Worm (Caenorhabditis elegans) whole organism, L1 larva: ENCODE results near the gene nhr-280.

Experiments used
- C04F5.9 ChIP-seq: sonication (generic microtip); optimal IDR thresholded peaks from 2 replicates; lab custom pipeline; 2016; ENCODE audit warnings: missing genetic modification characterization, missing compliant biosample characterization
- F16B12.6 ChIP-seq: fragments of 150-350 bp; optimal IDR thresholded peaks from 2 replicates; lab custom pipeline; 2014; ENCODE audit warnings: missing biosample characterization, missing genetic modification characterization
- Y116A8C.19 ChIP-seq: sonication (generic microtip); optimal IDR thresholded peaks from 2 replicates; lab custom pipeline; 2016; ENCODE audit warnings: missing compliant biosample characterization, missing genetic modification characterization, borderline replicate concordance
- ama-1 ChIP-seq: fragments of 150-350 bp; optimal IDR thresholded peaks from 2 replicates; lab custom pipeline; 2014
- ceh-63 ChIP-seq: fragments of 200-800 bp; sonication (Bioruptor generic); optimal IDR thresholded peaks from 2 replicates; lab custom pipeline; 2018; ENCODE audit warnings: mild to moderate bottlenecking, missing genetic modification characterization, missing compliant biosample characterization
- ceh-82 ChIP-seq, 3 experiments: fragments of 150-350 bp in 1 of 3; sonication (generic microtip) in 2 of 3; optimal IDR thresholded peaks; 2 replicates each; lab custom pipeline; 2014 to 2017; ENCODE audit warnings: missing biosample characterization in 3 of 3, missing genetic modification characterization in 3 of 3
- ceh-88 ChIP-seq: fragments of 200-800 bp; sonication (Bioruptor generic); IDR thresholded peaks from 2 replicates; pipeline ENCODE4 v1.3.6; 2022; ENCODE audit warnings: missing genetic modification characterization, missing compliant biosample characterization
- efl-1 ChIP-seq, 4 experiments: fragments of 150-350 bp; optimal IDR thresholded peaks in 3 of 4; peaks in 1 of 4; 1 replicate in 1 of 4; 2 replicates in 3 of 4; lab custom pipeline; 2014; ENCODE audit warnings: missing biosample characterization in 2 of 4, missing genetic modification characterization in 2 of 4, missing genetic modification reagents in 2 of 4
- egl-27 ChIP-seq, 2 experiments: fragments of 150-350 bp in 1 of 2; sonication (generic microtip); optimal IDR thresholded peaks; 3 replicates each; lab custom pipeline; 2017 to 2018; ENCODE audit warnings: missing biosample characterization in 2 of 2, missing genetic modification characterization in 2 of 2, missing genetic modification reagents in 2 of 2
- elt-2 ChIP-seq: sonication (generic microtip); optimal IDR thresholded peaks from 2 replicates; lab custom pipeline; 2016; ENCODE audit warnings: missing genetic modification characterization, mild to moderate bottlenecking, inconsistent platforms, missing compliant biosample characterization, missing genetic modification reagents
- elt-3 ChIP-seq, 6 experiments: fragments of 150-350 bp in 1 of 6; sonication (generic microtip); optimal IDR thresholded peaks; 2 replicates each; lab custom pipeline; 2017 to 2018; ENCODE audit warnings: missing biosample characterization in 6 of 6, missing genetic modification characterization in 6 of 6, inconsistent platforms in 1 of 6
- ets-5 ChIP-seq: fragments of 200-800 bp; sonication (Bioruptor generic); IDR thresholded peaks from 2 replicates; pipeline ENCODE4 v1.3.6; 2022; ENCODE audit warnings: missing genetic modification characterization, missing compliant biosample characterization
- fkh-10 ChIP-seq: sonication (generic microtip); optimal IDR thresholded peaks from 2 replicates; lab custom pipeline; 2017; ENCODE audit warnings: missing biosample characterization, missing genetic modification reagents, missing genetic modification characterization
- fkh-4 ChIP-seq: sonication (generic microtip); optimal IDR thresholded peaks from 2 replicates; lab custom pipeline; 2016; ENCODE audit warnings: missing compliant biosample characterization, missing genetic modification characterization, borderline replicate concordance
- fkh-8 ChIP-seq: sonication (generic microtip); optimal IDR thresholded peaks from 2 replicates; lab custom pipeline; 2016; ENCODE audit warnings: mild to moderate bottlenecking, missing genetic modification characterization, missing compliant biosample characterization
- grh-1 ChIP-seq: fragments of 200-800 bp; sonication (Bioruptor generic); IDR thresholded peaks from 2 replicates; pipeline ENCODE4 v1.3.6; 2022; ENCODE audit warnings: missing genetic modification reagents, missing genetic modification characterization, missing compliant biosample characterization
- irx-1 ChIP-seq: sonication (generic microtip); optimal IDR thresholded peaks from 2 replicates; lab custom pipeline; 2016; ENCODE audit warnings: missing genetic modification characterization, missing compliant biosample characterization
- isw-1 ChIP-seq: fragments of 200-800 bp; sonication (Bioruptor generic); IDR thresholded peaks from 2 replicates; pipeline ENCODE4 v1.3.6; 2022; ENCODE audit warnings: missing genetic modification characterization, missing compliant biosample characterization
- lin-13 ChIP-seq: fragments of 150-350 bp; optimal IDR thresholded peaks from 2 replicates; lab custom pipeline; 2014; ENCODE audit warnings: missing biosample characterization, missing genetic modification reagents, missing genetic modification characterization
- lin-35 ChIP-seq, 2 experiments: fragments of 150-350 bp; optimal IDR thresholded peaks; 2 replicates each; lab custom pipeline; 2014; ENCODE audit warnings: missing biosample characterization in 2 of 2, missing genetic modification characterization in 2 of 2, missing genetic modification reagents in 2 of 2
- lin-39 ChIP-seq: fragments of 150-350 bp; optimal IDR thresholded peaks from 2 replicates; lab custom pipeline; 2014; ENCODE audit warnings: missing biosample characterization, missing genetic modification reagents, missing genetic modification characterization
- lir-3 ChIP-seq: sonication (generic microtip); optimal IDR thresholded peaks from 2 replicates; lab custom pipeline; 2016; ENCODE audit warnings: mild to moderate bottlenecking, missing genetic modification characterization, moderate library complexity, missing compliant biosample characterization; ENCODE audit not compliant: poor library complexity
- lsy-2 ChIP-seq, 2 experiments: fragments of 150-350 bp; optimal IDR thresholded peaks; 2 replicates each; lab custom pipeline; 2014; ENCODE audit warnings: missing biosample characterization in 2 of 2, missing genetic modification characterization in 2 of 2
- mab-9 ChIP-seq: fragments of 200-800 bp; sonication (Bioruptor generic); IDR thresholded peaks from 2 replicates; pipeline ENCODE4 v1.3.6; 2022; ENCODE audit warnings: missing genetic modification reagents, missing genetic modification characterization, missing compliant biosample characterization
- mef-2 ChIP-seq: fragments of 150-350 bp; optimal IDR thresholded peaks from 2 replicates; lab custom pipeline; 2014; ENCODE audit warnings: missing biosample characterization, missing genetic modification characterization
- mep-1 ChIP-seq: fragments of 150-350 bp; optimal IDR thresholded peaks from 2 replicates; lab custom pipeline; 2014; ENCODE audit warnings: missing biosample characterization, missing genetic modification characterization
- nhr-11 ChIP-seq: fragments of 150-350 bp; optimal IDR thresholded peaks from 2 replicates; lab custom pipeline; 2014; ENCODE audit warnings: missing biosample characterization, missing genetic modification characterization
- nhr-12 ChIP-seq: sonication (generic microtip); optimal IDR thresholded peaks from 2 replicates; lab custom pipeline; 2017; ENCODE audit warnings: missing biosample characterization, missing genetic modification characterization
- nhr-237 ChIP-seq: fragments of 150-350 bp; optimal IDR thresholded peaks from 2 replicates; lab custom pipeline; 2014; ENCODE audit warnings: missing biosample characterization, missing genetic modification characterization
- nhr-71 ChIP-seq: sonication (generic microtip); optimal IDR thresholded peaks from 2 replicates; lab custom pipeline; 2016; ENCODE audit warnings: mild to moderate bottlenecking, missing genetic modification characterization, moderate library complexity, missing compliant biosample characterization
- nhr-76 ChIP-seq: sonication (generic microtip); optimal IDR thresholded peaks from 2 replicates; lab custom pipeline; 2017; ENCODE audit warnings: missing biosample characterization, missing genetic modification characterization
- nhr-77 ChIP-seq: fragments of 150-350 bp; optimal IDR thresholded peaks from 2 replicates; lab custom pipeline; 2014; ENCODE audit warnings: missing biosample characterization, missing genetic modification characterization
- nhr-85 ChIP-seq: sonication (generic microtip); peaks from one replicate; lab custom pipeline; 2016; ENCODE audit warnings: missing genetic modification characterization, inconsistent platforms, missing compliant biosample characterization
- pag-3 ChIP-seq: sonication (generic microtip); optimal IDR thresholded peaks from 2 replicates; lab custom pipeline; 2017; ENCODE audit warnings: missing genetic modification characterization, mild to moderate bottlenecking, missing compliant biosample characterization, antibody characterized with exemption, borderline replicate concordance; ENCODE audit not compliant: insufficient read depth
- pqm-1 ChIP-seq: sonication (generic microtip); optimal IDR thresholded peaks from 3 replicates; lab custom pipeline; 2017; ENCODE audit warnings: missing biosample characterization, missing genetic modification characterization
- rnt-1 ChIP-seq: sonication (generic microtip); optimal IDR thresholded peaks from 2 replicates; lab custom pipeline; 2016; ENCODE audit warnings: mild to moderate bottlenecking, missing genetic modification characterization, moderate library complexity, missing compliant biosample characterization
- snpc-4 ChIP-seq: fragments of 150-350 bp; optimal IDR thresholded peaks from 2 replicates; lab custom pipeline; 2014; ENCODE audit warnings: missing biosample characterization, missing genetic modification characterization
- sox-4 ChIP-seq: sonication (generic microtip); optimal IDR thresholded peaks from 2 replicates; lab custom pipeline; 2016; ENCODE audit warnings: missing genetic modification characterization, missing compliant biosample characterization
- sptf-1 ChIP-seq: fragments of 150-350 bp; optimal IDR thresholded peaks from 2 replicates; lab custom pipeline; 2014; ENCODE audit warnings: missing biosample characterization, missing genetic modification characterization
- swsn-7 ChIP-seq: sonication (generic microtip); optimal IDR thresholded peaks from 2 replicates; lab custom pipeline; 2016; ENCODE audit warnings: missing genetic modification characterization, missing compliant biosample characterization
- tbx-2 ChIP-seq: sonication (generic microtip); optimal IDR thresholded peaks from 2 replicates; lab custom pipeline; 2016; ENCODE audit warnings: missing genetic modification characterization, missing compliant biosample characterization
- tlp-1 ChIP-seq: fragments of 150-350 bp; optimal IDR thresholded peaks from 2 replicates; lab custom pipeline; 2014; ENCODE audit warnings: missing biosample characterization, missing genetic modification characterization
- unc-130 ChIP-seq: fragments of 150-350 bp; optimal IDR thresholded peaks from 2 replicates; lab custom pipeline; 2017; ENCODE audit warnings: missing biosample characterization, missing genetic modification characterization, inconsistent platforms
- unc-30 ChIP-seq: sonication (generic microtip); optimal IDR thresholded peaks from 2 replicates; lab custom pipeline; 2017; ENCODE audit warnings: missing biosample characterization, missing genetic modification characterization
- unc-62 ChIP-seq: fragments of 150-350 bp; optimal IDR thresholded peaks from 2 replicates; lab custom pipeline; 2014; ENCODE audit warnings: missing biosample characterization, missing genetic modification reagents, missing genetic modification characterization
- unc-98 ChIP-seq: fragments of 200-800 bp; sonication (Bioruptor generic); IDR thresholded peaks from 2 replicates; pipeline ENCODE4 v1.3.6; 2022; ENCODE audit warnings: missing genetic modification characterization, missing compliant biosample characterization
- vab-15 ChIP-seq: sonication (generic microtip); optimal IDR thresholded peaks from 2 replicates; lab custom pipeline; 2017; ENCODE audit warnings: missing genotype, mild to moderate bottlenecking, missing genetic modification characterization, missing compliant biosample characterization
- xbp-1 ChIP-seq: sonication (generic microtip); optimal IDR thresholded peaks from 2 replicates; lab custom pipeline; 2016; ENCODE audit warnings: missing genetic modification characterization, missing compliant biosample characterization
- zag-1 ChIP-seq: fragments of 150-350 bp; optimal IDR thresholded peaks from 2 replicates; lab custom pipeline; 2014; ENCODE audit warnings: missing biosample characterization, missing genetic modification characterization
- ztf-4 ChIP-seq: fragments of 150-350 bp; optimal IDR thresholded peaks from 2 replicates; lab custom pipeline; 2014; ENCODE audit warnings: missing biosample characterization, missing genetic modification characterization

The nhr-280 gene

ce11 chrIII:89155-89554 is 41.4 kb downstream of the nhr-280 start (continued):
- no peak for TF ChIP-seq nhr-12 (tag; lab: Kevin White, UChicago)
- no peak for TF ChIP-seq F16B12.6
- TF ChIP-seq tbx-2 (tag; lab: Kevin White, UChicago) = peak; percentile 40
- peak in 1 of 2 experiments; percentile 49 for TF ChIP-seq efl-1 (optimal IDR thresholded peaks at IDR 0.05; lab: Kevin White, UChicago)
- peak in 1 of 2 experiments; percentile 79 for TF ChIP-seq efl-1 (GFP tag; optimal IDR thresholded peaks at IDR 0.05 in 1 of 2; lab: Kevin White, UChicago)
- TF ChIP-seq tlp-1 (tag; lab: Kevin White, UChicago) = no peak
- TF ChIP-seq lsy-2 (tag; optimal IDR thresholded peaks at IDR 0.05; lab: Kevin White, UChicago) = peak; percentile 31 to 50
- TF ChIP-seq irx-1 (tag; lab: Kevin White, UChicago) = peak; percentile 26
- no peak for TF ChIP-seq mab-9 (GFP tag; lab: Robert Waterston, UW)
- TF ChIP-seq ceh-82 (tag; optimal IDR thresholded peaks at IDR 0.05; lab: Kevin White, UChicago) = peak in 2 of 3 experiments; percentile 17 to 31
- TF ChIP-seq unc-130 (tag; lab: Kevin White, UChicago) = no peak

ce11 chrIII:87183-87582 is 43.4 kb downstream of the nhr-280 start, which contains the start of the genes F54C4.4 and mrpl-40:
Gene F54C4.4, minus strand, starts transcription at chrIII:87381.
Gene mrpl-40, plus strand, starts transcription at chrIII:87559.
- TF ChIP-seq grh-1 (no peak), unc-130 (tag; lab: Kevin White, UChicago) (peak; percentile 62), lin-39 (tag; lab: Kevin White, UChicago) (peak; percentile 62), mef-2 (tag; lab: Kevin White, UChicago) (no peak), sox-4 (tag; lab: Kevin White, UChicago) (no peak), nhr-85 (tag; lab: Kevin White, UChicago) (peak; percentile 81), nhr-71 (peak; percentile 76), ets-5 (GFP tag; lab: Robert Waterston, UW) (no peak), ceh-82 (tag; optimal IDR thresholded peaks at IDR 0.05; lab: Kevin White, UChicago) (peak; percentile 56 to 87 (median 59)), ama-1 (no peak), isw-1 (peak; percentile 74), unc-30 (no peak), fkh-4 (no peak), nhr-76 (no peak), snpc-4 (tag; lab: Kevin White, UChicago) (peak; percentile 20), zag-1 (no peak), elt-3 (tag; optimal IDR thresholded peaks at IDR 0.05; lab: Kevin White, UChicago) (peak in 1 of 6 experiments; percentile 28), unc-98 (no peak), sptf-1 (no peak), unc-62 (GFP tag; lab: Kevin White, UChicago) (no peak), fkh-8 (tag; lab: Kevin White, UChicago) (peak; percentile 62), lin-35 (GFP tag; optimal IDR thresholded peaks at IDR 0.05; lab: Kevin White, UChicago) (peak; percentile 67 to 81), nhr-237 (tag; lab: Kevin White, UChicago) (peak; percentile 11), pqm-1 (tag; lab: Kevin White, UChicago) (no peak), xbp-1 (tag; lab: Kevin White, UChicago) (peak; percentile 72), egl-27 (tag; optimal IDR thresholded peaks at IDR 0.05; lab: Kevin White, UChicago) (no peak), mep-1 (tag; lab: Kevin White, UChicago) (peak; percentile 61), lin-13 (GFP tag; lab: Kevin White, UChicago) (peak; percentile 61), elt-2 (tag; lab: Kevin White, UChicago) (no peak), ceh-88 (GFP tag; lab: Robert Waterston, UW) (no peak), Y116A8C.19 (tag; lab: Kevin White, UChicago) (no peak), ztf-4 (tag; lab: Kevin White, UChicago) (no peak), efl-1 (optimal IDR thresholded peaks at IDR 0.05; lab: Kevin White, UChicago) (peak; percentile 72 to 77), efl-1 (GFP tag; optimal IDR thresholded peaks at IDR 0.05 in 1 of 2; lab: Kevin White, UChicago) (peak; percentile 63 to 96), ceh-63 (GFP tag; lab: Kevin White, UChicago) (no peak), lsy-2 (tag; optimal IDR thresholded peaks at IDR 0.05; lab: Kevin White, UChicago) (peak; percentile 81 to 83), C04F5.9 (no peak), vab-15 (no peak), nhr-77 (tag; lab: Kevin White, UChicago) (peak; percentile 18), swsn-7 (tag; lab: Kevin White, UChicago) (peak; percentile 76), lir-3 (tag; lab: Kevin White, UChicago) (no peak), pag-3 (tag; lab: Kevin White, UChicago) (no peak), mab-9 (GFP tag; lab: Robert Waterston, UW) (no peak), rnt-1 (tag; lab: Kevin White, UChicago) (peak; percentile 60), nhr-11 (tag; lab: Kevin White, UChicago) (no peak), fkh-10 (GFP tag; lab: Kevin White, UChicago) (peak; percentile 1)
